Worm (Caenorhabditis elegans): Measurements from ENCODE around the gene Y97E10AR.3.

Gene Y97E10AR.3

ce11 chrV:8010103-8010502 is 2.8 kb upstream of the Y97E10AR.3 start, which contains the start of gene Y97E10AR.4:
TSS of gene Y97E10AR.4 (minus strand) at chrV:8010233.
- no peak for TF ChIP-seq tbx-37 (GFP tag; conservative IDR thresholded peaks at IDR 0.05)
- TF ChIP-seq hmg-4 (GFP tag; optimal IDR thresholded peaks at IDR 0.05) = no peak
- no peak for TF ChIP-seq ama-1 (optimal IDR thresholded peaks at IDR 0.05)
- no peak for TF ChIP-seq ets-7 (tag; optimal IDR thresholded peaks at IDR 0.05)
- no peak for TF ChIP-seq ceh-13 (GFP tag; optimal IDR thresholded peaks at IDR 0.05)
- no peak for TF ChIP-seq tra-4 (tag; optimal IDR thresholded peaks at IDR 0.05)
- no peak for TF ChIP-seq flt-1 (GFP tag; IDR thresholded peaks at IDR 0.05)
- TF ChIP-seq B0310.2 (tag; optimal IDR thresholded peaks at IDR 0.05) = no peak
- TF ChIP-seq hmbx-1 (tag; optimal IDR thresholded peaks at IDR 0.05) = no peak
- no peak for TF ChIP-seq tbx-11 (GFP tag; IDR thresholded peaks at IDR 0.05)
- TF ChIP-seq sea-1 (GFP tag; conservative IDR thresholded peaks at IDR 0.05) = no peak
- TF ChIP-seq scrt-1 (GFP tag; IDR thresholded peaks at IDR 0.05) = no peak

ce11 chrV:8005000-8005399 is 2.3 kb downstream of the Y97E10AR.3 start, which contains the start of gene Y97E10AR.8:
TSS of gene Y97E10AR.8 (plus strand) at chrV:8005300.
- no peak for TF ChIP-seq flt-1 (GFP tag; IDR thresholded peaks at IDR 0.05)
- no peak for TF ChIP-seq aly-1 (tag; optimal IDR thresholded peaks at IDR 0.05)
- no peak for TF ChIP-seq ceh-36 (tag; optimal IDR thresholded peaks at IDR 0.05)
- no peak for TF ChIP-seq hnd-1 (tag; optimal IDR thresholded peaks at IDR 0.05)
- TF ChIP-seq tbx-37 (GFP tag; conservative IDR thresholded peaks at IDR 0.05) = no peak
- no peak for TF ChIP-seq F13C5.2 (tag; optimal IDR thresholded peaks at IDR 0.05)
- no peak for TF ChIP-seq scrt-1 (GFP tag; IDR thresholded peaks at IDR 0.05)
- no peak for TF ChIP-seq tbx-11 (GFP tag; IDR thresholded peaks at IDR 0.05)

ce11 chrV:8000929-8001513 is 6.3 kb downstream of the Y97E10AR.3 start, which contains the start of gene Y97E10AR.1:
TSS of gene Y97E10AR.1 (plus strand) at chrV:8001463.
- TF ChIP-seq ets-7 (tag; optimal IDR thresholded peaks at IDR 0.05) = no peak
- peak; percentile 40 for TF ChIP-seq hmg-4 (GFP tag; optimal IDR thresholded peaks at IDR 0.05)
- TF ChIP-seq tbx-37 (GFP tag; conservative IDR thresholded peaks at IDR 0.05) = no peak
- peak; percentile 22 for TF ChIP-seq F13C5.2 (tag; optimal IDR thresholded peaks at IDR 0.05)
- no peak for TF ChIP-seq sea-1 (GFP tag; conservative IDR thresholded peaks at IDR 0.05)
- peak; percentile 16 for TF ChIP-seq hnd-1 (tag; optimal IDR thresholded peaks at IDR 0.05)

DNA sequence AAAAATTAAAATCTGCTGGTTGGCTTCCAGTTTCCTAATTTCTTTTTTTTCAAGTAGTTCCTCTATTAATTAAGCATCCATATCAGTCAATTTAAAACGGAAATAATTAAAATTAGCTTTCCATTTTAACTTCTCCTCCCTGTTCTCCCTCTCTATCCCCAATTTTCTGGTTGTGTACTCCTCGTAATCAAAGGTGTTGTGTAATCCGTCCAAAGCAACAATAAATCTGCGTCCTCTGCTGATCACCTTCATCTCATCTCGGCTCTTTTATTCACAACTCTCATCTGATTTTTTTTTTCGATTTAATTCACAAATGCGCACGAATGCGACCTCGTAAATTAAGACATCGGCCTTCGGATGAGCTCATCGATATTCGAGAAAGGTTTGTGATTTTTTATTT is 11.4 kb downstream of the Y97E10AR.3 start, which contains the start of gene Y97E10AR.2:
Y97E10AR.2 (plus strand) TSS at position 301 of the 400 bp plus-strand sequence.
- no peak for TF ChIP-seq B0310.2 (tag; optimal IDR thresholded peaks at IDR 0.05)

ce11 chrV:7995165-7995564 is 12.1 kb downstream of the Y97E10AR.3 start:
- no peak for TF ChIP-seq flt-1 (GFP tag; IDR thresholded peaks at IDR 0.05)
- no peak for TF ChIP-seq hnd-1 (tag; optimal IDR thresholded peaks at IDR 0.05)
- no peak for TF ChIP-seq sea-1 (GFP tag; conservative IDR thresholded peaks at IDR 0.05)
- TF ChIP-seq tra-4 (tag; optimal IDR thresholded peaks at IDR 0.05) = no peak
- TF ChIP-seq ceh-36 (tag; optimal IDR thresholded peaks at IDR 0.05) = no peak
- TF ChIP-seq pes-1 (GFP tag; IDR thresholded peaks at IDR 0.05) = no peak
- no peak for TF ChIP-seq ama-1 (optimal IDR thresholded peaks at IDR 0.05)
- TF ChIP-seq ceh-13 (GFP tag; optimal IDR thresholded peaks at IDR 0.05) = no peak
- TF ChIP-seq scrt-1 (GFP tag; IDR thresholded peaks at IDR 0.05) = no peak
- no peak for TF ChIP-seq tbx-37 (GFP tag; conservative IDR thresholded peaks at IDR 0.05)
- TF ChIP-seq F13C5.2 (tag; optimal IDR thresholded peaks at IDR 0.05) = no peak
- TF ChIP-seq hmbx-1 (tag; optimal IDR thresholded peaks at IDR 0.05) = no peak
- TF ChIP-seq aly-1 (tag; optimal IDR thresholded peaks at IDR 0.05) = no peak
- TF ChIP-seq tbx-11 (GFP tag; IDR thresholded peaks at IDR 0.05) = no peak
- TF ChIP-seq ets-7 (tag; optimal IDR thresholded peaks at IDR 0.05) = no peak

ce11 chrV:7994570-7994969 is 12.7 kb downstream of the Y97E10AR.3 start, which contains the start of gene ceh-76:
TSS of gene ceh-76 (minus strand) at chrV:7994670.
- TF ChIP-seq aly-1 (tag; optimal IDR thresholded peaks at IDR 0.05) (no peak), ets-7 (tag; optimal IDR thresholded peaks at IDR 0.05) (no peak), flt-1 (GFP tag; IDR thresholded peaks at IDR 0.05) (no peak), pes-1 (GFP tag; IDR thresholded peaks at IDR 0.05) (no peak), ceh-13 (GFP tag; optimal IDR thresholded peaks at IDR 0.05) (no peak), F13C5.2 (tag; optimal IDR thresholded peaks at IDR 0.05) (no peak), tra-4 (tag; optimal IDR thresholded peaks at IDR 0.05) (no peak), scrt-1 (GFP tag; IDR thresholded peaks at IDR 0.05) (no peak)

DNA sequence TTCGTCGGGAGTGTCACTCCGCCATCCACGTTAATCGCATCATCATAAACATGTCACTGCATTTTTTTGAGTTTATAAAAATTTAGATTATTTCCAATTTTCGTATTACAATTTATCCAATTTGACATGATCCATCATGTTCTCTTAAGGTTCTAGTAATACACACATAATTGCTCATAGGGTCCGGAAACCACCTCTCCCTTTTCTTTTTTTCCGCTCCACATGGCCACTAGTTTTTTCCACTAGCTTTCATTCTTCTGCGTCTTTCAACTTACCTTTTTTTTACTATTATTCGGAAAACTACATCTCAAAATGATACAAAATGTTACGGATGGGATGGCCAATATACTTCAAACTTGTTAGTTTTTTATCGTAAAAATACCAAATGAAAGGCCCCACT is 21.4 kb downstream of the Y97E10AR.3 start, which contains the start of gene Y97E10AL.1:
Y97E10AL.1 (plus strand) TSS at position 301 of the 400 bp plus-strand sequence.
- TF ChIP-seq sea-1 (GFP tag; conservative IDR thresholded peaks at IDR 0.05) = no peak
- TF ChIP-seq F13C5.2 (tag; optimal IDR thresholded peaks at IDR 0.05) = no peak
- no peak for TF ChIP-seq ama-1 (optimal IDR thresholded peaks at IDR 0.05)
- TF ChIP-seq ceh-13 (GFP tag; optimal IDR thresholded peaks at IDR 0.05) = no peak
- TF ChIP-seq tbx-11 (GFP tag; IDR thresholded peaks at IDR 0.05) = no peak
- no peak for TF ChIP-seq aly-1 (tag; optimal IDR thresholded peaks at IDR 0.05)
- no peak for TF ChIP-seq tbx-37 (GFP tag; conservative IDR thresholded peaks at IDR 0.05)
- no peak for TF ChIP-seq pes-1 (GFP tag; IDR thresholded peaks at IDR 0.05)
- no peak for TF ChIP-seq ets-7 (tag; optimal IDR thresholded peaks at IDR 0.05)
- TF ChIP-seq B0310.2 (tag; optimal IDR thresholded peaks at IDR 0.05) = no peak
- TF ChIP-seq ceh-36 (tag; optimal IDR thresholded peaks at IDR 0.05) = no peak
- TF ChIP-seq flt-1 (GFP tag; IDR thresholded peaks at IDR 0.05) = no peak
- TF ChIP-seq tra-4 (tag; optimal IDR thresholded peaks at IDR 0.05) = no peak
- TF ChIP-seq scrt-1 (GFP tag; IDR thresholded peaks at IDR 0.05) = no peak
- TF ChIP-seq hnd-1 (tag; optimal IDR thresholded peaks at IDR 0.05) = no peak
- no peak for TF ChIP-seq hmbx-1 (tag; optimal IDR thresholded peaks at IDR 0.05)
- no peak for TF ChIP-seq hmg-4 (GFP tag; optimal IDR thresholded peaks at IDR 0.05)
